Worm (Caenorhabditis elegans): ENCODE data around the gene ceh-60.

The ceh-60 gene

DNA sequence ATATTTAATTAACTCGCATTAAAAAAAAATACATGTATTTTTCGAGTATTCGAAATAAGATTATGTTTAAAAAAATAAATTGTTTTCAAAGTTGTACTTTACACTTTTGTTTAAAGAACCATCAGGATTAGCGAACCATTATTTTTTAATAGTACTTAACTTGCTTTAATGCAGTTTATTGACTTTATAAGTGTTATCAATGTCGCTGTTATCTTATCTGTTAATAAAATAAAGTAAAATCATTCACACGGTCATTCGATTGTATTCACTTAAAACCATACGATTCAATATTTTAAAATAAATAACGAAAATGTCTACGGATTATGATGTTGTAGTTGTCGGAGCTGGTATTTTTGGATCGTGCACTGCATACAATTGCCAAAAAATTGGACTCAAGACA, 53.4 kb downstream of the ceh-60 start, which contains the start of gene C15B12.1:
Gene C15B12.1, plus strand, starts transcription at position 271 of the 400 bp plus-strand sequence.
- TF ChIP-seq unc-62 (GFP tag; optimal IDR thresholded peaks at IDR 0.05), result no peak

DNA sequence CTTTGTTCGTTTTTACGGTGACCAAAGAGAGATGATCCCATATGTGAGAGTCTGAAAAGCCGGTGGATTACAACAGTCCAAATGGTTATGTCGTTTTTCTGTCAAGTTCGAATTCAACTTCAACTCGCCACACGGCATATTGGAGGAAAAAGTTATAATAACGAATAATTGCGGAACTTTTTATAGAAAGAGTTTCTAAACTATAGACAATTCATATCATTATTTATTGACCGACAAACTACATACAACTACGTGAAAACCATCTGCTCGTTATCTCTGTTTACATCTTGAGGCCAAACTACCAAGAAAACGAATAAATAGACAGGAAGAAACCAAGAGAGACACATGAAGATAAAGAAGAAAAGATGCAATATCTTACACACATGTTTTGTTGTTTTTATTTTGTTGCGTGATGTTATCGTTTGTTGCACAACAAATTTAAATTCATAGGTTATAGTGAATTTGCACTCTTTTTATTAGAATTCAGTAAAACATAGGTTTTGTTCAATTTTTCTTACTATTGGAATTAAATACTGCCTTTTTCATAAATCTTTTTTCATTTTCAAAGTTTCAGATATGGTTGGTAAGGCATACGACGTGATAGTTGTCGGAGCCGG, 56.1 kb downstream of the ceh-60 start, which contains the start of the genes C15B12.4 and C15B12.8:
Gene C15B12.4, minus strand, starts transcription at position 51 of the 617 bp plus-strand sequence.
Gene C15B12.8, plus strand, starts transcription at position 567 of the 617 bp plus-strand sequence.
- TF ChIP-seq unc-62 (GFP tag; optimal IDR thresholded peaks at IDR 0.05), result no peak

All from whole organism, dauer.